Fruit fly (Drosophila melanogaster) whole organism, embryonic: ENCODE results near the gene CG8097.

Experiments
- CG10431 ChIP-seq: fragments of 200-800 bp; sonication (Bioruptor generic); optimal IDR thresholded peaks from 3 replicates; lab custom pipeline; 2018; ENCODE audit warnings: missing biosample characterization, mild to moderate bottlenecking, missing genetic modification characterization
- CG13296 ChIP-seq: fragments of 200-800 bp; sonication (Bioruptor generic); optimal IDR thresholded peaks from 3 replicates; lab custom pipeline; 2018; ENCODE audit warnings: missing biosample characterization, mild to moderate bottlenecking, missing genetic modification characterization
- CG13894 ChIP-seq: fragments of 200-800 bp; sonication (Bioruptor generic); optimal IDR thresholded peaks from 3 replicates; lab custom pipeline; 2018; ENCODE audit warnings: missing biosample characterization, mild to moderate bottlenecking, missing genetic modification characterization, moderate library complexity
- CG14050 ChIP-seq: fragments of 200-800 bp; sonication (Bioruptor generic); IDR thresholded peaks from 3 replicates; pipeline ENCODE4 v1.3.6; 2022; ENCODE audit warnings: missing biosample characterization, missing genetic modification characterization
- CG14441 ChIP-seq: fragments of 200-800 bp; sonication (Bioruptor generic); IDR thresholded peaks from 2 replicates; pipeline ENCODE4 v1.3.6; 2022; ENCODE audit warnings: missing biosample characterization, missing genetic modification characterization
- CG14710 ChIP-seq: fragments of 200-800 bp; sonication (Bioruptor generic); optimal IDR thresholded peaks from 3 replicates; lab custom pipeline; 2019; ENCODE audit warnings: missing biosample characterization, mild to moderate bottlenecking, missing genetic modification characterization, moderate library complexity
- CG15601 ChIP-seq: fragments of 200-800 bp; sonication (Bioruptor generic); optimal IDR thresholded peaks from 3 replicates; lab custom pipeline; 2019; ENCODE audit warnings: missing biosample characterization, mild to moderate bottlenecking, missing genetic modification characterization, moderate library complexity
- CG15696 ChIP-seq: fragments of 200-800 bp; sonication (Bioruptor generic); optimal IDR thresholded peaks from 2 replicates; lab custom pipeline; 2019; ENCODE audit warnings: missing biosample characterization, mild to moderate bottlenecking, missing genetic modification characterization, moderate library complexity
- CG1647 ChIP-seq: fragments of 200-800 bp; sonication (Bioruptor generic); optimal IDR thresholded peaks from 3 replicates; lab custom pipeline; 2016; ENCODE audit warnings: missing biosample characterization, missing genetic modification characterization
- CG17186 ChIP-seq: fragments of 200-800 bp; sonication (Bioruptor generic); optimal IDR thresholded peaks from 3 replicates; lab custom pipeline; 2017; ENCODE audit warnings: missing biosample characterization, missing genetic modification reagents, missing genetic modification characterization
- CG17568 ChIP-seq: fragments of 200-800 bp; sonication (Bioruptor generic); optimal IDR thresholded peaks from 2 replicates; lab custom pipeline; 2018; ENCODE audit warnings: missing biosample characterization, mild to moderate bottlenecking, missing genetic modification characterization, moderate library complexity
- CG18011 ChIP-seq: fragments of 200-800 bp; sonication (Bioruptor generic); optimal IDR thresholded peaks from 2 replicates; lab custom pipeline; 2017; ENCODE audit warnings: missing biosample characterization, missing genetic modification characterization, mild to moderate bottlenecking, moderate library complexity, missing genotype
- CG2129 ChIP-seq: fragments of 200-800 bp; sonication (Bioruptor generic); IDR thresholded peaks from 2 replicates; pipeline ENCODE4 v1.3.6; 2022; ENCODE audit warnings: missing biosample characterization, missing genetic modification characterization; ENCODE audit not compliant: partially characterized antibody
- CG32767 ChIP-seq: fragments of 200-800 bp; sonication (Bioruptor generic); IDR thresholded peaks from 2 replicates; pipeline ENCODE4 v1.3.6; 2022; ENCODE audit warnings: missing biosample characterization, missing genetic modification characterization
- CG33213 ChIP-seq: fragments of 200-800 bp; sonication (Bioruptor generic); optimal IDR thresholded peaks from 3 replicates; lab custom pipeline; 2016; ENCODE audit warnings: missing biosample characterization, missing genetic modification characterization
- CG34224 ChIP-seq: fragments of 200-800 bp; sonication (Bioruptor generic); IDR thresholded peaks from 3 replicates; pipeline ENCODE4 v1.3.6; 2022; ENCODE audit warnings: missing biosample characterization, missing genetic modification characterization; ENCODE audit not compliant: partially characterized antibody
- CG34422 ChIP-seq: fragments of 200-800 bp; sonication (Bioruptor generic); IDR thresholded peaks from 3 replicates; pipeline ENCODE4 v1.3.6; 2022; ENCODE audit warnings: missing biosample characterization, missing genetic modification characterization
- CG6791 ChIP-seq: fragments of 200-800 bp; sonication (Bioruptor generic); IDR thresholded peaks from 3 replicates; pipeline ENCODE4 v1.3.6; 2022; ENCODE audit warnings: missing biosample characterization, missing genetic modification characterization; ENCODE audit not compliant: partially characterized antibody
- CG6813 ChIP-seq: fragments of 200-800 bp; sonication (Bioruptor generic); optimal IDR thresholded peaks from 2 replicates; lab custom pipeline; 2017; ENCODE audit warnings: missing biosample characterization, missing genetic modification characterization, mild to moderate bottlenecking, moderate library complexity, missing genetic modification reagents
- CG7786 ChIP-seq: fragments of 200-800 bp; sonication (Bioruptor generic); optimal IDR thresholded peaks from 2 replicates; lab custom pipeline; 2016; ENCODE audit warnings: missing biosample characterization, missing genetic modification characterization
- CG8944 ChIP-seq: fragments of 200-800 bp; sonication (Bioruptor generic); optimal IDR thresholded peaks from 3 replicates; lab custom pipeline; 2016; ENCODE audit warnings: missing biosample characterization, missing genetic modification characterization
- Camta ChIP-seq: fragments of 200-800 bp; sonication (Bioruptor generic); optimal IDR thresholded peaks from 2 replicates; lab custom pipeline; 2016; ENCODE audit warnings: missing biosample characterization, missing genetic modification characterization
- CoRest ChIP-seq: fragments of 200-800 bp; sonication (Bioruptor generic); optimal IDR thresholded peaks from 3 replicates; lab custom pipeline; 2018; ENCODE audit warnings: missing biosample characterization, mild to moderate bottlenecking, missing genetic modification characterization, moderate library complexity
- Dbx ChIP-seq: fragments of 200-800 bp; sonication (Bioruptor generic); IDR thresholded peaks from 3 replicates; pipeline ENCODE4 v1.3.6; 2022; ENCODE audit warnings: missing biosample characterization, missing genetic modification characterization
- H15 ChIP-seq: fragments of 200-800 bp; sonication (Bioruptor generic); IDR thresholded peaks from 3 replicates; pipeline ENCODE4 v1.3.6; 2022; ENCODE audit warnings: missing biosample characterization, missing genetic modification characterization
- Hmr ChIP-seq: fragments of 200-800 bp; sonication (Bioruptor generic); optimal IDR thresholded peaks from 3 replicates; lab custom pipeline; 2017; ENCODE audit warnings: mild to moderate bottlenecking, missing biosample characterization, missing genetic modification reagents, missing genetic modification characterization
- Hr51 ChIP-seq, 2 experiments: fragments of 200-800 bp; sonication (Bioruptor generic); optimal IDR thresholded peaks; 2 replicates in 1 of 2; 3 replicates in 1 of 2; lab custom pipeline; 2016 to 2018; ENCODE audit warnings: missing biosample characterization in 2 of 2, missing genetic modification characterization in 2 of 2, mild to moderate bottlenecking in 1 of 2, moderate library complexity in 1 of 2
- Hr78 ChIP-seq, 2 experiments: fragments of 200-800 bp in 1 of 2; fragments of >200 bp in 1 of 2; sonication (Bioruptor generic) in 1 of 2; optimal IDR thresholded peaks; 2 replicates each; lab custom pipeline; 2017 to 2019; ENCODE audit warnings: missing biosample characterization in 2 of 2, missing genetic modification characterization in 2 of 2, mild to moderate bottlenecking in 1 of 2, moderate library complexity in 1 of 2
- Hsf ChIP-seq: fragments of 200-800 bp; sonication (Bioruptor generic); optimal IDR thresholded peaks from 3 replicates; lab custom pipeline; 2016; ENCODE audit warnings: missing biosample characterization, missing genetic modification characterization
- NFAT ChIP-seq: fragments of 200-800 bp; sonication (Bioruptor generic); IDR thresholded peaks from 2 replicates; pipeline ENCODE4 v1.3.6; 2022; ENCODE audit warnings: missing biosample characterization, missing genetic modification characterization
- Nf-YC ChIP-seq: fragments of 200-800 bp; optimal IDR thresholded peaks from 3 replicates; lab custom pipeline; 2019; ENCODE audit warnings: missing biosample characterization, mild to moderate bottlenecking, missing genetic modification characterization, moderate library complexity
- Scr ChIP-seq: fragments of 200-800 bp; sonication (Bioruptor generic); IDR thresholded peaks from 2 replicates; pipeline ENCODE4 v1.3.6; 2022; ENCODE audit warnings: missing biosample characterization, missing genetic modification characterization; ENCODE audit not compliant: partially characterized antibody
- Spps ChIP-seq: fragments of 200-800 bp; sonication (Bioruptor generic); optimal IDR thresholded peaks from 2 replicates; lab custom pipeline; 2018; ENCODE audit warnings: missing biosample characterization, mild to moderate bottlenecking, missing genetic modification characterization
- chinmo ChIP-seq: fragments of 200-800 bp; sonication (Bioruptor generic); IDR thresholded peaks from 4 replicates; pipeline ENCODE4 v1.3.6; 2022; ENCODE audit warnings: missing biosample characterization, missing genetic modification characterization; ENCODE audit not compliant: partially characterized antibody
- dmrt99B ChIP-seq: fragments of 200-800 bp; sonication (Bioruptor generic); optimal IDR thresholded peaks from 2 replicates; lab custom pipeline; 2018; ENCODE audit warnings: missing biosample characterization, mild to moderate bottlenecking, missing genetic modification characterization, moderate library complexity
- hb ChIP-seq: fragments of 200-800 bp; sonication (Bioruptor generic); IDR thresholded peaks from 3 replicates; pipeline ENCODE4 v1.3.6; 2022; ENCODE audit warnings: missing biosample characterization, missing genetic modification characterization; ENCODE audit not compliant: partially characterized antibody
- her ChIP-seq: fragments of 200-800 bp; sonication (Bioruptor generic); optimal IDR thresholded peaks from 2 replicates; lab custom pipeline; 2016; ENCODE audit warnings: missing biosample characterization, missing genetic modification characterization
- ken ChIP-seq: fragments of 200-800 bp; sonication (Bioruptor generic); IDR thresholded peaks from 3 replicates; pipeline ENCODE4 v1.3.6; 2022; ENCODE audit warnings: missing biosample characterization, missing genetic modification characterization
- nom ChIP-seq: fragments of 200-800 bp; sonication (Bioruptor generic); optimal IDR thresholded peaks from 2 replicates; lab custom pipeline; 2017; ENCODE audit warnings: missing biosample characterization, missing genetic modification characterization, mild to moderate bottlenecking, moderate library complexity, missing genetic modification reagents
- pfk ChIP-seq: fragments of 200-800 bp; sonication (Bioruptor generic); optimal IDR thresholded peaks from 2 replicates; lab custom pipeline; 2018; ENCODE audit warnings: missing biosample characterization, mild to moderate bottlenecking, missing genetic modification characterization, moderate library complexity
- ranshi ChIP-seq: fragments of 200-800 bp; sonication (Bioruptor generic); IDR thresholded peaks from 2 replicates; pipeline ENCODE4 v1.3.6; 2022; ENCODE audit warnings: missing biosample characterization, missing genetic modification characterization
- slbo ChIP-seq: fragments of 200-800 bp; sonication (Bioruptor generic); IDR thresholded peaks from 2 replicates; pipeline ENCODE4 v1.3.6; 2022; ENCODE audit warnings: missing biosample characterization, missing genetic modification characterization
- slp2 ChIP-seq: fragments of 200-800 bp; sonication (Bioruptor generic); optimal IDR thresholded peaks from 2 replicates; lab custom pipeline; 2016; ENCODE audit warnings: missing biosample characterization, missing genetic modification characterization
- sna ChIP-seq: fragments of 200-800 bp; sonication (Bioruptor generic); IDR thresholded peaks from 2 replicates; pipeline ENCODE4 v1.3.6; 2022; ENCODE audit warnings: missing biosample characterization, missing genetic modification characterization; ENCODE audit not compliant: partially characterized antibody
- stwl ChIP-seq: fragments of 200-800 bp; sonication (Bioruptor generic); optimal IDR thresholded peaks from 3 replicates; lab custom pipeline; 2018; ENCODE audit warnings: missing biosample characterization, mild to moderate bottlenecking, missing genetic modification characterization, moderate library complexity
- tup ChIP-seq: fragments of 200-800 bp; sonication (Bioruptor generic); optimal IDR thresholded peaks from 2 replicates; lab custom pipeline; 2016; ENCODE audit warnings: missing biosample characterization, mild to moderate bottlenecking, missing genetic modification characterization, moderate library complexity
- twi ChIP-seq: fragments of 200-800 bp; optimal IDR thresholded peaks from 2 replicates; lab custom pipeline; 2019; ENCODE audit warnings: missing biosample characterization, mild to moderate bottlenecking, missing genetic modification characterization, moderate library complexity
- zen2 ChIP-seq: fragments of 200-800 bp; sonication (Bioruptor generic); IDR thresholded peaks from 3 replicates; pipeline ENCODE4 v1.3.6; 2022; ENCODE audit warnings: missing biosample characterization, missing genetic modification characterization; ENCODE audit not compliant: partially characterized antibody

CG8097 gene

DNA sequence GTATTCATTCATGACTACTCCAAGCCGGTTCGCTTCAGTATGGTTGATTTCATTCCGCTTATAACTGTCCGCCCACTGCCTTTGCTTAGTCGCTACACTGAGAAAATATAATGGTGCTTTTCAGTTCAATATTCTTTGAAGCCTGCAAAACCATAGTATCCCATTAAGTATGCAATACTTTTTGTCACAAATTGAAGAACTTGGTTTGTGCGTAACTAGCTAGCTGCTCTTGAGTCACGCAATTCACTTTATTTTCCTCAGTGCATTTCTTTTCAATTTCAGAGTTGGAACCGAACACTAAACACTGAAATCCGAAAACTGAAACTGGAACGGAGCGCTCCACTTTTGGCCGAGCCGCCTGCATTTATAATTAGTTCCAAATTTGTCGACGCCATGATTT, 16.7 kb downstream of the CG8097 start (continued):
- TF ChIP-seq twi (tag; lab: Kevin White, UChicago) = no peak
- no peak for TF ChIP-seq nom (GFP tag; lab: Kevin White, UChicago)
- TF ChIP-seq CG2129 (GFP tag; lab: Robert Waterston, UW) = no peak
- peak; percentile 23 for TF ChIP-seq CG15601 (tag; lab: Kevin White, UChicago)
- TF ChIP-seq Hmr (GFP tag; lab: Kevin White, UChicago) = peak; percentile 28
- TF ChIP-seq CG15696 (tag; lab: Kevin White, UChicago) = no peak
- TF ChIP-seq Hsf = peak; percentile 62
- TF ChIP-seq CoRest (tag; lab: Kevin White, UChicago) = peak; percentile 66
- TF ChIP-seq CG8944 (GFP tag; lab: Kevin White, UChicago) = peak; percentile 40
- TF ChIP-seq slbo (GFP tag; lab: Robert Waterston, UW) = peak; percentile 77
- TF ChIP-seq CG14441 (GFP tag; lab: Robert Waterston, UW) = peak; percentile 77
- TF ChIP-seq ranshi (GFP tag; lab: Robert Waterston, UW) = peak; percentile 42; the same call in 1 of the 2 replicates
- TF ChIP-seq chinmo (GFP tag; lab: Robert Waterston, UW) = no peak
- TF ChIP-seq CG18011 = no peak
- no peak for TF ChIP-seq sna (GFP tag; lab: Robert Waterston, UW)
- peak; percentile 43 for TF ChIP-seq CG32767 (GFP tag; lab: Robert Waterston, UW)
- TF ChIP-seq Camta = peak; percentile 16
- TF ChIP-seq hb (GFP tag; lab: Robert Waterston, UW) = no peak
- peak; percentile 39 for TF ChIP-seq CG13296 (GFP tag; lab: Kevin White, UChicago)
- no peak for TF ChIP-seq CG34224 (GFP tag; lab: Robert Waterston, UW)
- peak; percentile 25 for TF ChIP-seq Nf-YC (tag; lab: Kevin White, UChicago)
- no peak for TF ChIP-seq CG17568 (GFP tag; lab: Kevin White, UChicago)
- peak; percentile 49 for TF ChIP-seq slp2 (GFP tag; lab: Kevin White, UChicago)
- TF ChIP-seq CG34422 (GFP tag; lab: Robert Waterston, UW) = 0 out of 3 replicates have a peak, but pooled peaks have one; percentile 24
- no peak for TF ChIP-seq CG17186 (GFP tag; lab: Kevin White, UChicago)
- TF ChIP-seq H15 (GFP tag; lab: Robert Waterston, UW) = 0 out of 3 replicates have a peak, but pooled peaks have one; percentile 35
- TF ChIP-seq CG6813 (GFP tag; lab: Kevin White, UChicago) = peak; percentile 52
- peak; percentile 43 for TF ChIP-seq CG33213
- TF ChIP-seq Hr51 (GFP tag; optimal IDR thresholded peaks at IDR 0.05; lab: Kevin White, UChicago) = peak in 1 of 2 experiments; percentile 72
- no peak for TF ChIP-seq pfk (GFP tag; lab: Kevin White, UChicago)
- no peak for TF ChIP-seq CG10431
- TF ChIP-seq dmrt99B = peak; percentile 80
- TF ChIP-seq Hr78 (GFP tag; optimal IDR thresholded peaks at IDR 0.05; lab: Kevin White, UChicago) = peak in 1 of 2 experiments; percentile 4
- peak; percentile 50; the same call in 2 of the 3 replicates for TF ChIP-seq ken
- no peak for TF ChIP-seq Scr (GFP tag; lab: Robert Waterston, UW)
- TF ChIP-seq Spps (tag; lab: Kevin White, UChicago) = no peak
- TF ChIP-seq NFAT (GFP tag; lab: Robert Waterston, UW) = peak; percentile 58; the same call in 1 of the 2 replicates
- TF ChIP-seq CG14710 = peak; percentile 0
- no peak for TF ChIP-seq CG13894 (tag; lab: Kevin White, UChicago)
- TF ChIP-seq her = peak; percentile 41
- 0 out of 3 replicates have a peak, but pooled peaks have one; percentile 43 for TF ChIP-seq Dbx (GFP tag; lab: Robert Waterston, UW)
- TF ChIP-seq CG7786 (GFP tag; lab: Kevin White, UChicago) = peak; percentile 49
- TF ChIP-seq CG6791 (GFP tag; lab: Robert Waterston, UW) = no peak
- TF ChIP-seq stwl = no peak
- TF ChIP-seq CG1647 (GFP tag; lab: Kevin White, UChicago) = peak; percentile 29
- TF ChIP-seq zen2 = no peak
- TF ChIP-seq tup (GFP tag; lab: Kevin White, UChicago) = no peak
- TF ChIP-seq CG14050 (GFP tag; lab: Robert Waterston, UW) = peak; percentile 51; the same call in 2 of the 3 replicates
